Worm (Caenorhabditis elegans): ENCODE measurements around the gene grl-14.

Gene grl-14

DNA sequence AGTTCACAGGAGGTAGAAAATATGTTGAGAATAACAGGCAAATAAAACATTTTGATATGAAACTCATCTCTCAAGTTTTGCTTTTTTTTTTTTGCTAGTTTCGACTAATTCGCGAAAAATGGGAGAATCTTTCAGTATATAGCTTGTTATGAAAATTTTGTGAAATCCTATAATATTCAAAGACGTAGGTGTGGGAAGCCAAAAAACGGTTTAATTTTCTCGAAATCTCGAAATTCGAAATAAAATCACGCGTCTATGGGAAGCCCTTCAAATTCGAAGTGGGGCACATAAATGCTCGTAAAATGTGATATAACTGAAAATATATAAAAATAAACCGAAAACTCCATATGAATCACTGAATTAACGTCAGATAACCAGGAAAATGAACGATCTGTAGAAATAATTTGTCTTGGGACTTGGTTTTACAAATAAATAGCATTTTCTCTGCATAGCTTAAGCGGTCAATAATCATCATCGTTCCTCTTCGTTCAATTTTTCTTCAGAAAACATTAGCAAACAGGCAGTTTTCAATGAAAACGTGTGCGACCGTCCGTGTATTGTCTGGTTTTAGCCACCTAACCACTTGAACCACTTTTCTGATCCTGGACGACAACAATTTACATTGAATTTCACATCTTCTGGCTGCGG is at the start of gene grl-14, which contains the start of gene gcy-22:
TSS of gene grl-14 (plus strand) at position 598 of the 648 bp plus-strand sequence.
TSS of gene gcy-22 (minus strand) at position 101 of the 648 bp plus-strand sequence.
- TF ChIP-seq cog-1 (tag; optimal IDR thresholded peaks at IDR 0.05) (no peak), tab-1 (GFP tag; IDR thresholded peaks at IDR 0.05) (no peak), T22C8.4 (GFP tag; IDR thresholded peaks at IDR 0.05) (no peak), ref-1 (GFP tag; conservative IDR thresholded peaks at IDR 0.05) (no peak), med-1 (GFP tag; optimal IDR thresholded peaks at IDR 0.05; ENCODE audit: insufficient read depth) (no peak), klf-2 (GFP tag; conservative IDR thresholded peaks at IDR 0.05) (no peak), ztf-23 (GFP tag; IDR thresholded peaks at IDR 0.05) (no peak), ztf-29 (GFP tag; IDR thresholded peaks at IDR 0.05) (no peak), flt-1 (GFP tag; IDR thresholded peaks at IDR 0.05) (no peak)

DNA sequence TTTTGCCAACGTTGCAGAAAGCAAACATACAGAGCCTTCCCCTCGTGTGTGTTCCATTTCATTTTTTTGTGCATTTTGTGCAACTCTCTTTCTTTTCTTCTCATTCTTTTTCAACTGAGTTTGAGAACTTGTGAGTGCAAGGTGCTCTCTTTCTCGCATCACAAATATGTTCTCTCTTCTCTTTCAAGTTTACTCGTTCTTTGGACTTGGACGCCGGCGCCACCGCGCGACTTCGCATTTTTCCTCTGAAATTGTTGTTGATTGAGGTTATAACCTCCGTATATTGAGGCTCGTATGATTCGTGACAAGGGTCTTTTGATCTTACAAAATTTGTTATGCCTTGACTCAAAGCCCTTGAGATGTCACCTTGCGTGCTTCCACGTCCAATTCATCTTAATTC is 48.6 kb upstream of the grl-14 start:
- no peak for TF ChIP-seq ztf-29 (GFP tag; IDR thresholded peaks at IDR 0.05)
- TF ChIP-seq cog-1 (tag; optimal IDR thresholded peaks at IDR 0.05), result no peak
- no peak for TF ChIP-seq ref-1 (GFP tag; conservative IDR thresholded peaks at IDR 0.05)
- TF ChIP-seq klf-2 (GFP tag; conservative IDR thresholded peaks at IDR 0.05), result no peak
- no peak for TF ChIP-seq flt-1 (GFP tag; IDR thresholded peaks at IDR 0.05)
- no peak for TF ChIP-seq med-1 (GFP tag; optimal IDR thresholded peaks at IDR 0.05; ENCODE audit: insufficient read depth)
- TF ChIP-seq tab-1 (GFP tag; IDR thresholded peaks at IDR 0.05), result no peak
- no peak for TF ChIP-seq T22C8.4 (GFP tag; IDR thresholded peaks at IDR 0.05)
- TF ChIP-seq ztf-23 (GFP tag; IDR thresholded peaks at IDR 0.05), result no peak

DNA sequence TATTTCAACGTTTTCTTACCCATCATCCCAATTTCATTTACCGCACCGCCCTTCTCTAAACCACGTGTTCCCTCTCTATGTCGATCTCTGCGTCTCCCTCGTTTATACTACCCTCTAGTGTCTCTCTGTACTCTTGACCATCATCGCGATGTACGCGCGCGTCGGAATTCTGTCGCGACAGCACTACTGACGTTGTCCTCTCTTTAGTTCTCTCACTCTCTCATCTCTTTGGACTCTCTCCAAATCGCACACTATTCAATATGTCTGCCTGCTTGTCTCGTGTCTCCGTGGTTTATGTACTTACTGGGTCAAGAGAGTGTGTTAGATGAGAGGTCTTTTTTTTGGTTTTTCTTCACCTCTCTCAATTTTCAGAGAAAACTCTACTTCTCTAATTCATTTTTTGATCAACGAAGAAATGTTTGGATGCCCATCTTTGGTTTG is 47.1 kb upstream of the grl-14 start:
- TF ChIP-seq ztf-23 (GFP tag; IDR thresholded peaks at IDR 0.05) (0 out of 2 replicates have a peak, but pooled peaks have one; percentile 5), T22C8.4 (GFP tag; IDR thresholded peaks at IDR 0.05) (no peak), klf-2 (GFP tag; conservative IDR thresholded peaks at IDR 0.05) (no peak), ref-1 (GFP tag; conservative IDR thresholded peaks at IDR 0.05) (no peak), flt-1 (GFP tag; IDR thresholded peaks at IDR 0.05) (peak; percentile 51; the same call in 1 of the 2 replicates), tab-1 (GFP tag; IDR thresholded peaks at IDR 0.05) (no peak), cog-1 (tag; optimal IDR thresholded peaks at IDR 0.05) (peak; percentile 87), ztf-29 (GFP tag; IDR thresholded peaks at IDR 0.05) (no peak)

DNA sequence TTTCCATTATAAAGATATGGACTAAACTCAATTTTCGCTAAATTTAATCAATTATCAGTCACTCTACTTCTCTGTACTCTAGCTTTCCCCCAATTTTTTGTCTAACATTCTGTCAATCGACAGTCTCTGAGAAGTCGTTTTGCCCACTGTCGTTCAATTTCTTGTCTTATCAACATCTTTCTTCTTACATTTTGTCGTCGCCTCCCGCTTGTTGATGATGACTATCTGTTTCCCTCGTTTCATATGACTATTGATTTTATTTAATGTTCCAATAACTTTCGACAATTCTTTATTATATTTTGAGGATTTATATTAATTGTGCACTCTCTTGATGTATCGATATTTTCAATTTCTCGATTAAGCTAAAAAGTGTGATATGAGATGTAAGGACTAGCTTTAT is 46.5 kb upstream of the grl-14 start:
- no peak for TF ChIP-seq med-1 (GFP tag; optimal IDR thresholded peaks at IDR 0.05; ENCODE audit: insufficient read depth)
- TF ChIP-seq cog-1 (tag; optimal IDR thresholded peaks at IDR 0.05), result no peak
- TF ChIP-seq flt-1 (GFP tag; IDR thresholded peaks at IDR 0.05), result no peak
- TF ChIP-seq tab-1 (GFP tag; IDR thresholded peaks at IDR 0.05), result no peak
- no peak for TF ChIP-seq klf-2 (GFP tag; conservative IDR thresholded peaks at IDR 0.05)
- no peak for TF ChIP-seq ref-1 (GFP tag; conservative IDR thresholded peaks at IDR 0.05)

DNA sequence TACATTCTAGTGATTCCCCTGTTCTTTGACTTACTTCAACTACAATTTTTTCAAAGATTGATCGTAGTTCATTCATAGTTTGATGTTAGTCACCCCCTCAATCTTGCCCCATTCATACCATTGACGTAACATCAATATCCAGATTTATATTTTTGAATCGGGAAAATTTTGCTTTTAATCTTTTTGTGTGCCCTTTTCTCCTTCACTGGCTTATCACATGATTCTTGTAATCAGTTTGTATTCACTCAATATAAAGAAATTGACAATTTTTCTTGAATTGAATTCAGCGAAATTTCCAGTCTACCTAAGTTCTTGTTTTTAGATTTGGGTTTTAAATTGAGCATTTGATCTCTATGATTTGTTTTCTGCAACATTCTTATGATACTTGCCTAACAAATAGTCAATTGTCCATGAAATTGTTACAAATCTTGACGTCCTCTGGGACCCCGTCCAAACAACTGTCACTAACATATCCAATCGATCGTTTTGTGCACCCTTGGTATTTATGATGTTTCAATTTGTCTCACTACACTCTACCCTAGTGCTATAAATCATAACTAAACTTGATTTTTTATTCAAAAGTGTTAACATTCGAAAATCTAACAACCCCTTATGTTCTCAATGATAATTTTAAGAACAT is 45.5 kb upstream of the grl-14 start:
- TF ChIP-seq ztf-23 (GFP tag; IDR thresholded peaks at IDR 0.05), result no peak
- no peak for TF ChIP-seq ztf-29 (GFP tag; IDR thresholded peaks at IDR 0.05)
- no peak for TF ChIP-seq cog-1 (tag; optimal IDR thresholded peaks at IDR 0.05)
- TF ChIP-seq med-1 (GFP tag; optimal IDR thresholded peaks at IDR 0.05; ENCODE audit: insufficient read depth), result no peak
- no peak for TF ChIP-seq ref-1 (GFP tag; conservative IDR thresholded peaks at IDR 0.05)
- TF ChIP-seq flt-1 (GFP tag; IDR thresholded peaks at IDR 0.05), result no peak
- TF ChIP-seq tab-1 (GFP tag; IDR thresholded peaks at IDR 0.05), result no peak
- no peak for TF ChIP-seq T22C8.4 (GFP tag; IDR thresholded peaks at IDR 0.05)
- no peak for TF ChIP-seq klf-2 (GFP tag; conservative IDR thresholded peaks at IDR 0.05)

DNA sequence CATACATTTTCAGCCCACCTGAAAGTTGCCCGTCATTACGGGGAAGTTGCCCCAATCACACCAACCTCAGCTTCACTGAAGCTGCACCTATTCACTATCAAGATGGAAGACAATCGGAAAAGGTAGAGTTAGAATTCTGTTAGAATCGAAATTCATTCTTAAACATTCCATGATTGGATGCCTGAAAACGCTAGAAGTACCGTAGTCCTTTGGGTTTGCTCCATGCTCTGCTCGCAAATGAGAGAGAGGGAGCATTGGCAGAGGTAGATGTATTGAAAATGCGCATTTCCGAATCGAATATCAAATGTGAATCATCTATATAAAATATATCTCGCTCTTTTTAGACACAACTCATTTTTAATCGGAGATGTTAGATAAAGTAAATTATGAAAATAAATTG is 45.0 kb upstream of the grl-14 start, which contains the start of gene hif-1:
TSS of gene hif-1 (plus strand) at position 8 of the 400 bp plus-strand sequence.
- TF ChIP-seq flt-1 (GFP tag; IDR thresholded peaks at IDR 0.05) (no peak), ztf-23 (GFP tag; IDR thresholded peaks at IDR 0.05) (no peak), ztf-29 (GFP tag; IDR thresholded peaks at IDR 0.05) (no peak), cog-1 (tag; optimal IDR thresholded peaks at IDR 0.05) (no peak), ref-1 (GFP tag; conservative IDR thresholded peaks at IDR 0.05) (no peak), tab-1 (GFP tag; IDR thresholded peaks at IDR 0.05) (no peak), T22C8.4 (GFP tag; IDR thresholded peaks at IDR 0.05) (no peak), med-1 (GFP tag; optimal IDR thresholded peaks at IDR 0.05; ENCODE audit: insufficient read depth) (no peak), klf-2 (GFP tag; conservative IDR thresholded peaks at IDR 0.05) (no peak)

DNA sequence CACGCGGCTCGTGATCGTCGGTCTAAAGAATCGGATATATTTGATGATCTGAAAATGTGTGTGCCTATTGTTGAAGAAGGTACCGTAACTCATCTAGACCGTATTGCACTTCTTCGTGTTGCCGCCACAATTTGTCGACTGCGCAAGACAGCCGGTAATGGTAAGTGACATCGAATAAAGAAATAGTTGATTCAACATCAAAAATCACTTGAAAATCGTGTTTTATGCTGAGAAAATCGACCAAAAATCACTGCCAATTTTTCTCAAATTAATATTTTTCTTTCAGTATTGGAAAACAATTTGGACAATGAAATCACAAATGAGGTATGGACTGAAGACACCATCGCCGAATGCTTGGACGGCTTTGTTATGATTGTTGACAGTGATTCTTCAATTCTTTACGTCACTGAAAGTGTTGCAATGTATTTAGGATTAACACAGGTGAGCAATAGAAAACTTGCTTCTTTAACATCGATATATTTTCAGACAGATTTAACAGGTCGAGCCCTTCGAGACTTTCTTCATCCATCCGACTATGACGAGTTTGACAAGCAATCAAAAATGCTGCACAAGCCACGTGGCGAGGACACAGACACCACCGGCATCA is 43.9 kb upstream of the grl-14 start:
- TF ChIP-seq flt-1 (GFP tag; IDR thresholded peaks at IDR 0.05), result no peak
- no peak for TF ChIP-seq ztf-29 (GFP tag; IDR thresholded peaks at IDR 0.05)
- TF ChIP-seq T22C8.4 (GFP tag; IDR thresholded peaks at IDR 0.05), result no peak
- no peak for TF ChIP-seq tab-1 (GFP tag; IDR thresholded peaks at IDR 0.05)
- TF ChIP-seq klf-2 (GFP tag; conservative IDR thresholded peaks at IDR 0.05), result no peak
- no peak for TF ChIP-seq med-1 (GFP tag; optimal IDR thresholded peaks at IDR 0.05; ENCODE audit: insufficient read depth)
- no peak for TF ChIP-seq ztf-23 (GFP tag; IDR thresholded peaks at IDR 0.05)
- TF ChIP-seq ref-1 (GFP tag; conservative IDR thresholded peaks at IDR 0.05), result no peak
- no peak for TF ChIP-seq cog-1 (tag; optimal IDR thresholded peaks at IDR 0.05)

DNA sequence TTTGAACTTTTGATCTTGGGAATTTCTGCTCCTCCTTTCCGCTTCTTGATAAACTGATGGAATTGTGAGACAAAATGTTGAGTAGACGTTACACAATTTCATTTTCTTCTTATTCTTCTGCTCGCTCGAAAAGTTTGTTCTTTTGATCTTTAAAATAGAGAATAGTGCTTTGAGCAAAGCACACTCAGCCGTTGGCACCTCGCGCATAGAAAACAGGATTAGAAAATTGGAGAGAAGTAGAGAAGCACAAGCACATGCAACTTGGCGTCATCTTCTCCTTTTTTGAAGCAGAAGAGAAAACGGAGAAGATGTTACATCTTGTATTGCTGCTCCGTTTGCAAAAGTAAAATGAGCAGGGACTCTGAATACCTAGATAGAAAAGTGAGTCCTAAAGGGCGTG is 43.2 kb upstream of the grl-14 start:
- TF ChIP-seq cog-1 (tag; optimal IDR thresholded peaks at IDR 0.05), result no peak
- TF ChIP-seq med-1 (GFP tag; optimal IDR thresholded peaks at IDR 0.05; ENCODE audit: insufficient read depth), result no peak
- TF ChIP-seq flt-1 (GFP tag; IDR thresholded peaks at IDR 0.05), result no peak

DNA sequence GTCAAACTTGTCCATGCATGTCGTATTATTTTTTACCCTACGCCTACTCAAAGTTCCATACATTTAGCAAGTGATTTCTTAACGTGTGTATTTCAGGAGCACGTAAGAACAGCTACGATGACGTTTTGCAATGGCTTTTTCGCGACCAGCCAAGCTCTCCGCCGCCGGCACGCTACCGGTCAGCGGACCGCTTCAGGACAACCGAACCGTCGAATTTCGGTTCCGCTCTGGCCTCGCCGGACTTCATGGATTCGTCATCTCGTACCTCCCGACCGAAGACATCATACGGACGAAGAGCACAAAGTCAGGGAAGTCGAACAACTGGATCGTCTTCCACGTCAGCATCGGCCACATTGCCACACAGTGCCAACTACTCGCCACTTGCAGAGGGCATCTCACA is 41.7 kb upstream of the grl-14 start:
- TF ChIP-seq klf-2 (GFP tag; conservative IDR thresholded peaks at IDR 0.05) (no peak), med-1 (GFP tag; optimal IDR thresholded peaks at IDR 0.05; ENCODE audit: insufficient read depth) (no peak), ztf-29 (GFP tag; IDR thresholded peaks at IDR 0.05) (no peak), tab-1 (GFP tag; IDR thresholded peaks at IDR 0.05) (no peak), ref-1 (GFP tag; conservative IDR thresholded peaks at IDR 0.05) (no peak), T22C8.4 (GFP tag; IDR thresholded peaks at IDR 0.05) (no peak), flt-1 (GFP tag; IDR thresholded peaks at IDR 0.05) (no peak), cog-1 (tag; optimal IDR thresholded peaks at IDR 0.05) (no peak), ztf-23 (GFP tag; IDR thresholded peaks at IDR 0.05) (no peak)
